Fruit fly (Drosophila melanogaster) whole organism, wandering third instar larva: ENCODE results near the gene HemK2.

ENCODE experiments used
- Abd-B ChIP-seq: fragments of >200 bp; optimal IDR thresholded peaks from 2 replicates; lab custom pipeline; 2017; ENCODE audit warnings: missing biosample characterization, missing genetic modification characterization
- CG32264 ChIP-seq: fragments of 200-800 bp; sonication (Bioruptor generic); optimal IDR thresholded peaks from 2 replicates; lab custom pipeline; 2016; ENCODE audit warnings: missing biosample characterization, missing genetic modification characterization
- CG9705 ChIP-seq: fragments of 200-800 bp; sonication (Bioruptor generic); optimal IDR thresholded peaks from 2 replicates; lab custom pipeline; 2018; ENCODE audit warnings: missing biosample characterization, mild to moderate bottlenecking, missing genetic modification characterization
- CrebA ChIP-seq: fragments of 200-800 bp; sonication (Bioruptor generic); optimal IDR thresholded peaks from 2 replicates; lab custom pipeline; 2016; ENCODE audit warnings: missing biosample characterization, mild to moderate bottlenecking, missing genetic modification characterization, borderline replicate concordance
- Dfd ChIP-seq: fragments of >200 bp; optimal IDR thresholded peaks from 2 replicates; lab custom pipeline; 2017; ENCODE audit warnings: missing biosample characterization, missing genetic modification characterization
- Dif ChIP-seq: fragments of 200-275, 200-300 bp; sonication (Bioruptor generic); optimal IDR thresholded peaks from 2 replicates; lab custom pipeline; 2018; ENCODE audit warnings: missing biosample characterization, missing genetic modification characterization; ENCODE audit not compliant: partially characterized antibody
- GATAd ChIP-seq: sonication (Bioruptor generic); optimal IDR thresholded peaks from 2 replicates; lab custom pipeline; 2016; ENCODE audit warnings: missing biosample characterization, missing genetic modification characterization
- HLH106 ChIP-seq: fragments of 200-800 bp; optimal IDR thresholded peaks from 3 replicates; lab custom pipeline; 2019; ENCODE audit warnings: missing biosample characterization, mild to moderate bottlenecking, missing genetic modification characterization, moderate library complexity
- Hnf4 ChIP-seq: fragments of 200-800 bp; sonication (Bioruptor generic); optimal IDR thresholded peaks from 2 replicates; lab custom pipeline; 2016; ENCODE audit warnings: missing biosample characterization, mild to moderate bottlenecking, missing genetic modification characterization
- Hr78 ChIP-seq: fragments of >200 bp; optimal IDR thresholded peaks from 2 replicates; lab custom pipeline; 2017; ENCODE audit warnings: missing biosample characterization, missing genetic modification characterization
- Hr83 ChIP-seq: fragments of 200-300 bp; sonication (Bioruptor generic); optimal IDR thresholded peaks from 2 replicates; lab custom pipeline; 2016; ENCODE audit warnings: missing biosample characterization, mild to moderate bottlenecking, missing genetic modification characterization, moderate library complexity; ENCODE audit not compliant: poor library complexity, severe bottlenecking
- Jra ChIP-seq: sonication (Bioruptor generic); optimal IDR thresholded peaks from 2 replicates; lab custom pipeline; 2016; ENCODE audit warnings: missing biosample characterization, missing genetic modification characterization
- Mio ChIP-seq: sonication (Bioruptor generic); optimal IDR thresholded peaks from 2 replicates; lab custom pipeline; 2016; ENCODE audit warnings: missing biosample characterization, missing genetic modification characterization
- Myc ChIP-seq: fragments of >200 bp; optimal IDR thresholded peaks from 2 replicates; lab custom pipeline; 2017
- N ChIP-seq: fragments of >200 bp; optimal IDR thresholded peaks from 2 replicates; lab custom pipeline; 2018; ENCODE audit warnings: missing biosample characterization, missing external identifiers, missing genetic modification characterization
- OdsH ChIP-seq: fragments of 200-800 bp; sonication (Bioruptor generic); optimal IDR thresholded peaks from 2 replicates; lab custom pipeline; 2016; ENCODE audit warnings: missing biosample characterization, mild to moderate bottlenecking, missing genetic modification characterization
- Rel ChIP-seq, 2 experiments: fragments of 200-800 bp; sonication (Bioruptor generic) in 1 of 2; optimal IDR thresholded peaks; 2 replicates in 1 of 2; 3 replicates in 1 of 2; lab custom pipeline; 2016 to 2019; ENCODE audit warnings: mild to moderate bottlenecking in 2 of 2, missing biosample characterization in 2 of 2, missing genetic modification characterization in 2 of 2, moderate library complexity in 1 of 2
- Sp1 ChIP-seq: fragments of 200-800 bp; sonication (Bioruptor generic); optimal IDR thresholded peaks from 3 replicates; lab custom pipeline; 2019; ENCODE audit warnings: missing biosample characterization, mild to moderate bottlenecking, missing genetic modification characterization, moderate library complexity
- Vsx2 ChIP-seq: fragments of 200-300, 225-300 bp; sonication (Bioruptor generic); optimal IDR thresholded peaks from 2 replicates; lab custom pipeline; 2018; ENCODE audit warnings: missing biosample characterization, missing genetic modification characterization; ENCODE audit not compliant: partially characterized antibody
- br ChIP-seq: fragments of 200-800 bp; sonication (Bioruptor generic); optimal IDR thresholded peaks from 2 replicates; lab custom pipeline; 2016; ENCODE audit warnings: missing biosample characterization, missing genetic modification characterization
- brk ChIP-seq: fragments of 200-800 bp; sonication (Bioruptor generic); optimal IDR thresholded peaks from 2 replicates; lab custom pipeline; 2016; ENCODE audit warnings: missing biosample characterization, mild to moderate bottlenecking, missing genetic modification characterization
- dl ChIP-seq, 2 experiments: fragments of 175-275, 200-275 bp in 1 of 2; fragments of 200-275 bp in 1 of 2; sonication (Bioruptor generic); optimal IDR thresholded peaks; lab custom pipeline; 2018; ENCODE audit warnings: mild to moderate bottlenecking in 2 of 2, missing biosample characterization in 2 of 2, missing genetic modification characterization in 2 of 2, moderate library complexity in 2 of 2; ENCODE audit not compliant: partially characterized antibody in 2 of 2, insufficient read depth in 1 of 2
- dmrt93B ChIP-seq: fragments of 200-800 bp; sonication (Bioruptor generic); optimal IDR thresholded peaks from 2 replicates; lab custom pipeline; 2018; ENCODE audit warnings: missing biosample characterization, mild to moderate bottlenecking, missing genetic modification characterization
- dsf ChIP-seq: sonication (Bioruptor generic); optimal IDR thresholded peaks from 2 replicates; lab custom pipeline; 2016; ENCODE audit warnings: missing biosample characterization, missing genetic modification characterization, borderline replicate concordance
- ey ChIP-seq: fragments of 200-800 bp; sonication (Bioruptor generic); optimal IDR thresholded peaks from 2 replicates; lab custom pipeline; 2016; ENCODE audit warnings: missing biosample characterization, missing genetic modification characterization
- foxo ChIP-seq, 2 experiments: fragments of 200-800 bp; sonication (Bioruptor generic); optimal IDR thresholded peaks; 2 replicates in 1 of 2; 3 replicates in 1 of 2; lab custom pipeline; 2016 to 2017; ENCODE audit warnings: missing biosample characterization in 2 of 2, missing genetic modification characterization in 2 of 2
- fru ChIP-seq: fragments of 200-800 bp; sonication (Bioruptor generic); optimal IDR thresholded peaks from 3 replicates; lab custom pipeline; 2016; ENCODE audit warnings: missing biosample characterization, mild to moderate bottlenecking, missing genetic modification characterization
- h ChIP-seq: fragments of 200-800 bp; sonication (Bioruptor generic); optimal IDR thresholded peaks from 3 replicates; lab custom pipeline; 2016; ENCODE audit warnings: missing biosample characterization, mild to moderate bottlenecking, missing genetic modification characterization
- jim ChIP-seq: fragments of 175-275, 200-325 bp; sonication (Bioruptor generic); optimal IDR thresholded peaks from 2 replicates; lab custom pipeline; 2016; ENCODE audit warnings: missing biosample characterization, mild to moderate bottlenecking, missing genetic modification characterization
- lola ChIP-seq: fragments of >200 bp; optimal IDR thresholded peaks from 2 replicates; lab custom pipeline; 2017; ENCODE audit warnings: missing biosample characterization, missing genetic modification characterization
- pan ChIP-seq: fragments of >200 bp; optimal IDR thresholded peaks from 2 replicates; lab custom pipeline; 2017
- psq ChIP-seq: fragments of 200-800 bp; sonication (Bioruptor generic); optimal IDR thresholded peaks from 3 replicates; lab custom pipeline; 2017; ENCODE audit warnings: missing biosample characterization, mild to moderate bottlenecking, missing genetic modification characterization, moderate library complexity
- rgr ChIP-seq: fragments of 200-800 bp; sonication (Bioruptor generic); optimal IDR thresholded peaks from 3 replicates; lab custom pipeline; 2016; ENCODE audit warnings: missing biosample characterization, mild to moderate bottlenecking, missing genetic modification characterization
- sage ChIP-seq: fragments of 200-800 bp; sonication (Bioruptor generic); optimal IDR thresholded peaks from 2 replicates; lab custom pipeline; 2016; ENCODE audit warnings: missing biosample characterization, mild to moderate bottlenecking, missing genetic modification characterization
- sv ChIP-seq: fragments of 200-800 bp; sonication (Bioruptor generic); optimal IDR thresholded peaks from 3 replicates; lab custom pipeline; 2016; ENCODE audit warnings: missing biosample characterization, missing genetic modification characterization
- tai ChIP-seq: sonication (Bioruptor generic); optimal IDR thresholded peaks from 2 replicates; lab custom pipeline; 2016; ENCODE audit warnings: missing biosample characterization, missing genetic modification characterization
- usp ChIP-seq: fragments of >200 bp; optimal IDR thresholded peaks from 2 replicates; lab custom pipeline; 2017; ENCODE audit warnings: missing biosample characterization, missing genetic modification characterization
- woc ChIP-seq: sonication (Bioruptor generic); optimal IDR thresholded peaks from 2 replicates; lab custom pipeline; 2016; ENCODE audit warnings: missing biosample characterization, mild to moderate bottlenecking, missing genetic modification characterization

Gene HemK2

DNA sequence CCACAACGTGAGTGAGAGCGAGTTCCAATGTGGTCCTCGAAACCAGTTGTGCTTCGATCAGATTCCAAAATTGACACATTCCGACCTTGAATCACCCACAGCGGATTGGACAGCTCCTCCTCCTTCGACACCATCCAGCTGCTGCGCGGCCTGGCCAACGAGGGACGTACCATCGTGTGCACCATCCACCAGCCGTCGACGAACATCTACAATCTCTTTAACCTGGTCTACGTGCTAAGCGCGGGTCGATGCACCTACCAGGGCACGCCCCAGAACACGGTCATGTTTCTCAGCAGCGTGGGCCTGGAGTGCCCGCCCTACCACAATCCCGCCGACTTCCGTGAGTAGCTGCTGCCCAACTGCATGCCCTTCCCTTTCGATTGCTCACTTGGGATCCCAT, 21.9 kb downstream of the HemK2 start:
- TF ChIP-seq Jra (no peak), Dfd (GFP tag; lab: Kevin White, UChicago) (no peak), h (no peak), dl (GFP tag; optimal IDR thresholded peaks at IDR 0.05; lab: Kevin White, UChicago; ENCODE audit: insufficient read depth in 1 of 2, partially characterized antibody in 2 of 2) (no peak), HLH106 (tag; lab: Kevin White, UChicago) (no peak)

DNA sequence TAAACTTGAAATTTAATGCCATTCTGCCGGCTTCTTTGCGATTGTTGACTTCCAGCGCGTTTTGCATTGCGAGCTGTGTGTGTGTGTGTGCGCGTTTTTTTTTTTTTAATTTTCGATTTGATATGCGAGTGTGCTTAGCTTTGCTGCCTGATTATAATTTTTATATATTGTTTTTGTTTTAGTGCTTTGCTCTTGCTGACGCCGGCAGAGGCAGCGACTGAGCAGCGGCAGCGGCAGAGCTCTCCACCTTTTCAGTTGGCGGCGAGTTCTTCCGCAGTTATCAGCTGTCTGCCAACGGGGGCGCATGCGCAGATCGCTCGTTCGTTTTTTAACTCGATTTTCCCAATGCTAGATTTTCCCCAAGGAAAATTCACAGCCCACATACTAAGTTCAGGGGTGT, 23.9 kb downstream of the HemK2 start:
- TF ChIP-seq dmrt93B: no peak

DNA sequence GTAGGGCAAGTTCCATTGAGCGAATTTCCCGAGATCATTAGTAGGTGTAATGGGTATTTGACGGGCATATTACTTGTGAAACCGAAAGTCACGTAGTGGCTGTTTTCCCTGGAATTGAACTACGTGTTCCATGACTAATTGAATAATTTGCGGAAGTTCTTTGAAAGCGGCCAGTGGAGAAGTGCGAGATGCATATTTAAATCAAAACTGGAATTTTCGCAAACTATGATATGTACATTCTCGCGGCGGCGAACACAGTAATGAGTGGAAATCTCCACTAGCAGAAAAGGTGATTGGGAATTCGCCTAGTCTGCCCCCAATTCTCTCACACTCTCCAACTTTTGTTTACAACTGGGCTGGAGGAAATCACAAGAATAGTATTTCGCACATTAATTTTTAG, 24.5 kb downstream of the HemK2 start:
- TF ChIP-seq Hr83 (GFP tag; lab: Kevin White, UChicago) (no peak), tai (no peak), CrebA (GFP tag; lab: Kevin White, UChicago) (no peak), brk (GFP tag; lab: Kevin White, UChicago) (no peak), Vsx2 (GFP tag; lab: Kevin White, UChicago) (no peak), sage (no peak), rgr (GFP tag; lab: Kevin White, UChicago) (no peak)
- TF ChIP-seq, all 38 proteins: peak for 0

DNA sequence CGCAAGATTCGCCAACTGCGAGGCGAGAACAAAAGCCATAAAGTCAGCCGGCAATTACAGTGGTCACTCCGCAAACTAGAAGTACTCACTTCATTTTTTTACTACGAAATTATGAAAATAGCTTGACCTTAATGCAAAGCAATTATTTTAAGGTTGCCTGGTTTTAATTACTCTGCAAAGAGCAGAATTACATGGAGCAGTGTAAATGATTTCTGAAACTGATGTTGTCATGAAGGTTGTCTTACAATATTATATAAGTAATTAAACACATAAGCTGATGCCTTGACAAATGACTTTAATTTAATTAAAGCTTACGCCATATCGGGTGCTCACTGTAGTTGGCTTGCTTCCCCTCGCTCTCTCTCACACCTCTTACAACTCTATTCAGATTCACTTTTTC, 25.3 kb downstream of the HemK2 start:
- TF ChIP-seq Hnf4 (peak; percentile 9), GATAd (GFP tag; lab: Kevin White, UChicago) (no peak), CrebA (GFP tag; lab: Kevin White, UChicago) (no peak), pan (lab: Kevin White, UChicago) (no peak), CG32264 (GFP tag; lab: Kevin White, UChicago) (no peak), woc (GFP tag; lab: Kevin White, UChicago) (peak; percentile 53), Vsx2 (GFP tag; lab: Kevin White, UChicago) (no peak), brk (GFP tag; lab: Kevin White, UChicago) (no peak), Dif (GFP tag; lab: Kevin White, UChicago) (no peak), jim (GFP tag; lab: Kevin White, UChicago) (no peak), Jra (peak; percentile 2), Myc (lab: Kevin White, UChicago) (no peak), Rel (GFP tag; optimal IDR thresholded peaks at IDR 0.05; lab: Kevin White, UChicago) (no peak), Rel (tag; optimal IDR thresholded peaks at IDR 0.05; lab: Kevin White, UChicago) (no peak), Mio (no peak), br (peak; percentile 45), fru (GFP tag; lab: Kevin White, UChicago) (peak; percentile 57), h (peak; percentile 77), Sp1 (GFP tag; lab: Kevin White, UChicago) (peak; percentile 23), Dfd (GFP tag; lab: Kevin White, UChicago) (no peak), sage (no peak), Hr78 (GFP tag; lab: Kevin White, UChicago) (no peak), psq (GFP tag; lab: Kevin White, UChicago) (peak; percentile 47), HLH106 (tag; lab: Kevin White, UChicago) (peak; percentile 63), OdsH (GFP tag; lab: Kevin White, UChicago) (peak; percentile 66), dl (GFP tag; optimal IDR thresholded peaks at IDR 0.05; lab: Kevin White, UChicago; ENCODE audit: insufficient read depth in 1 of 2, partially characterized antibody in 2 of 2) (no peak), tai (no peak), rgr (GFP tag; lab: Kevin White, UChicago) (peak; percentile 61), sv (GFP tag; lab: Kevin White, UChicago) (peak; percentile 1), dsf (GFP tag; lab: Kevin White, UChicago) (no peak), Hr83 (GFP tag; lab: Kevin White, UChicago) (no peak), lola (no peak), dmrt93B (peak; percentile 49), foxo (GFP tag; optimal IDR thresholded peaks at IDR 0.05; lab: Kevin White, UChicago) (peak in 1 of 2 experiments; percentile 59), usp (GFP tag; lab: Kevin White, UChicago) (no peak), CG9705 (GFP tag; lab: Kevin White, UChicago) (no peak), N (GFP tag; lab: Kevin White, UChicago) (no peak), ey (GFP tag; lab: Kevin White, UChicago) (peak; percentile 69), Abd-B (GFP tag; lab: Kevin White, UChicago) (no peak)
